Worm (Caenorhabditis elegans): ENCODE results near the gene snf-10.

The snf-10 gene

DNA sequence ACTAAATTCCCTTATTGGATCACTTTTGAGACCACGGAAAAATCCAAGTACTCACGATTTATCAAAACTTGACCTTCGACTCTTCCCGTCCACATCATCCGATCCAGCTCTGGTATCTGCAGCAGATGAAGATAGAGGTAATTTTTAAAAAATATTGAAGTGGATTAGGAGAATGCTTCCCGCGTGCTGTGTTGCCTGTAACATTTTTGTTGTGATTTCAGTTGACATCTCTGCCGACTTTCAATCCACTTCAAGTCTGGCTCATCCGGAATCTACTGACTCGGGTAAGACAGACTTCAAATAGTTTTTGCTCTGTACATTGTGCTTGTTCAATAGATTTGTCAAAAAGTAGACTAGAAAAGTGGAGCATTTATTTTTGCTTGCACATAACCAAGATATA, 34.8 kb upstream of the snf-10 start:
- TF ChIP-seq tbx-37 (GFP tag; conservative IDR thresholded peaks at IDR 0.05) (no peak), scrt-1 (GFP tag; IDR thresholded peaks at IDR 0.05) (no peak), tra-4 (tag; optimal IDR thresholded peaks at IDR 0.05) (no peak), ceh-36 (tag; optimal IDR thresholded peaks at IDR 0.05) (no peak)

DNA sequence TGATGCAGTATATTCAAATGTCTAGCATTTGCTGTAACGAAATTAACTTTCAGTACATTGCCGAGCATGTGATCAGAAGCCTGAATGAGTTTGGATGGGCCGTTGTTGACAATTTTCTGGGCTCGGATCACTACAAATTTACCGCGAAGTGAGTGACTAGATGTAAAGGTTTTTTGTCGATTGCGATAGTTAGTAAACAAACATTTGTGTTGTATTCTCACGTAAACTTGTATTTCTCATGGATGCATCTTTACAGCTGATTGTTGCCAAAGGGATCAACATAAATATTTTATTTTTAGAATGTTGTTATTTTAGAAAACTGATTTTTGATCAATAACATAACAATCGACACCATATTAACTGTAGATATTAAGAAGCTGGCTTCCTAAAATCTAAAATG, 33.4 kb upstream of the snf-10 start:
- TF ChIP-seq hmg-4 (GFP tag; optimal IDR thresholded peaks at IDR 0.05): no peak

DNA sequence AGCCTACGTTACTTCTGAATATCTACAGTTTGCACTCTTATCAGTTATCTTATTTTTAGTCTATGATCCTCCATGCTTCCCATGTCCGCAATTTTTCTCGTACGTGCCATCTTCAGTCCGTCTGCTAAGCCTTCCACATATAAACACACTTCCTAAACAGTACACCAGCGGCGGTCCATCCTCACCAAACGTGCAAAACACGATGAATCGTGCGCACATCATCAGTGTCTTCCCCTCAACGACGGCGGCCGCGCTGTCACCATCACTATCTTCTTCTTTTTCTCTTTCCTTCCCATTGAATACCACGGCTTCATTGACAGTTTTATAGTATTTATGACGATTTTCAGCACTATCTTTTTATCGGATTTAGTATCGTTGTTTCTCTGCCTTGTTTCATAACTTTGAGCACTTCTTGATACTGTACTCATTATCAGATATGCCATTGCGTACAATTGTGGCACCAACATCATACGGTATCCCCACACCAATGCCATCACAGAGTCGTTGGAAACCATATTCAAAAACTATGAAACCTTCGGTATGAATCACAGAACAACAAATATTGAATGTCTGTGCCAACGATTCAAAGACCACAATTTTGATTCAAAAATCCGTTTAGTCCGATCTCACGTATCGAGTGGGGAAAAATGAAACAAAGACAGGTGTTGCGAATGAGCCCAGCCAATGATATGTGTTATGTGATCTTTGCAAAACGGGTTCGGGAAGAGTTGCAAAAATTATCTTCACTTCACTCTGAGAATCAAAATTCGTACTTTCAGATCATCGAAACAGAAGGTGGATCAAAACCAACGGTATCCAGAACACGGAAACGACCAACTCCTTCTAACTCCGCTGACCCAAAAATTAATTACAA, 32.5 kb upstream of the snf-10 start:
- TF ChIP-seq F13C5.2 (tag; optimal IDR thresholded peaks at IDR 0.05): no peak
- no peak for TF ChIP-seq hnd-1 (tag; optimal IDR thresholded peaks at IDR 0.05)
- TF ChIP-seq aly-1 (tag; optimal IDR thresholded peaks at IDR 0.05): no peak
- TF ChIP-seq pes-1 (GFP tag; IDR thresholded peaks at IDR 0.05): no peak
- TF ChIP-seq ceh-36 (tag; optimal IDR thresholded peaks at IDR 0.05): no peak
- no peak for TF ChIP-seq hmbx-1 (tag; optimal IDR thresholded peaks at IDR 0.05)
- no peak for TF ChIP-seq tra-4 (tag; optimal IDR thresholded peaks at IDR 0.05)
- TF ChIP-seq ceh-13 (GFP tag; optimal IDR thresholded peaks at IDR 0.05): no peak
- no peak for TF ChIP-seq ama-1 (optimal IDR thresholded peaks at IDR 0.05)
- TF ChIP-seq sea-1 (GFP tag; conservative IDR thresholded peaks at IDR 0.05): no peak
- TF ChIP-seq hmg-4 (GFP tag; optimal IDR thresholded peaks at IDR 0.05): no peak
- no peak for TF ChIP-seq ets-7 (tag; optimal IDR thresholded peaks at IDR 0.05)
- no peak for TF ChIP-seq tbx-11 (GFP tag; IDR thresholded peaks at IDR 0.05)

DNA sequence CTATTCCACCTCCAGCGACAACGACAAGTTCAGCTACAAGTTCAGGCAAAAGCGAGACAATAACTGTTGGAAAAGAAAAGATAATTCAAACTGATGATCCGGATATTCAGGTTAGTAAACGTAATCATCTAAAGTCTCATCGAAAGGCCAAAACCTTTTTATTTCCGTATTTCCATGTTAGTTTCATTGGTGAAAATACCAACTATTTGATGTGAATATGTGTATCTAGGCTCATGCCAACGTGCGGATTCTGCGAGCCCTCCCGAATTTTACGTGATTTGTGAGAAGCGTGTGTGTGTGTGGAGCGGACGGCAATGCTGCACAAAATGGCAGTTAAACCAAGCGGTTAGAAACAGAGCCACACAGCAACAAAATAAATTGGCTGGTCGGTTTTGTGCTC, 30.4 kb upstream of the snf-10 start:
- no peak for TF ChIP-seq hmg-4 (GFP tag; optimal IDR thresholded peaks at IDR 0.05)
- no peak for TF ChIP-seq hmbx-1 (tag; optimal IDR thresholded peaks at IDR 0.05)
- no peak for TF ChIP-seq scrt-1 (GFP tag; IDR thresholded peaks at IDR 0.05)
- no peak for TF ChIP-seq hnd-1 (tag; optimal IDR thresholded peaks at IDR 0.05)
- TF ChIP-seq tra-4 (tag; optimal IDR thresholded peaks at IDR 0.05): no peak
- no peak for TF ChIP-seq ets-7 (tag; optimal IDR thresholded peaks at IDR 0.05)
- no peak for TF ChIP-seq F13C5.2 (tag; optimal IDR thresholded peaks at IDR 0.05)
- TF ChIP-seq ama-1 (optimal IDR thresholded peaks at IDR 0.05): no peak

DNA sequence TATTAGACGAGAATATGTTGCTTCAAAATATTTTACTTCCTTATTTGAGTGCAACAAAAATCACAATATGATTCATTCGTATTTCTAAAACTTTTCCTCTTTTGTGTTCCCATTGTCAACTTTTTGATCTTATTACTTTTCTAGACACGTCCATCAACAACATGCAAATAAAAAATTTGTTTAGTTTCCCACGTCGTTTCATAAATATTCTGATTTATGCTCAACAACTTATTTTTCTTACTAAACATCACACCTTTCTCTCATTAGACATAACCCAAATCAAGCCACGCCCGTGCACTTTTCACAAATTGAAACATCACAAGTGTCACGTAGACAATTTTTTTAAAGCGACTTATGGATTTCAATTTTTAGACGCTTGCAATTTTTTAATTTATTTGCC, 29.2 kb upstream of the snf-10 start:
- TF ChIP-seq flt-1 (GFP tag; IDR thresholded peaks at IDR 0.05) (no peak), ets-7 (tag; optimal IDR thresholded peaks at IDR 0.05) (no peak)

DNA sequence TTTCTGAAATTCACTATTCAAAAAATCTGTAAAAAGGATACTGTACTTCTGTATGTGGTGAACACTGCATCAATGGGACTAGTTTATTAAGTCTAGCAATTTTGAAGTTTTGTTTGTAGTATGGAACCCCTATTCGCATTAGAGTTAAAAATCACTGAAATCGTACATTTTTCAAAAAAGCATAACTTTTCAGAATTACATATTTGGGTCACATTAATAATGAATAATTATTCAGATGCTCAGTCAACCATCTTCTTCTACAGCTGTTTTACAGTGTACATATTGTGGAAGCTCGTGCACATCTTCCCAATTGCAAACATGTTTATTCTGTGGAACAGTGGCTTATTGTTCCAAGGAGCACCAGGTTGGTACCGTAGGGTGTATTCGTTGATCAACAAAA, 28.1 kb upstream of the snf-10 start:
- TF ChIP-seq ets-7 (tag; optimal IDR thresholded peaks at IDR 0.05): no peak

DNA sequence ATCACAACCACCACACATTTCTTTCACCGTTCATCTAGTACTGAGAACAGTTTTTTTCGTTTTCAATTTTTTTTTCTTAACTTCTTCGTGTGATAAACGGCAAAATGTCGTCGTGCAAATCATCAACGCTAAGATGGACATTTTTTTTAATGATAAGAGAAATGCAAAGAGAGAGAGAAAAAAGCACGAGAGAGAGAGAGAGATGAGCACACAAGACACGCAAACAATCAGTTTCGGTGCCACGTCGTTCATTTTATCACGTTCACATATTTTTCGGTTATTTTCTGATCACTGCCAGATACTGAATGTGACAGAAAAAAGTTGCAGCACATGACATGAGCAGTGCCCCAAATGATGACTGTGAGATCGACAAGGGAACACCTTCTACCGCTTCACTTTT, 27.6 kb upstream of the snf-10 start, which contains the start of gene egl-9:
Gene egl-9, plus strand, starts transcription at position 328 of the 400 bp plus-strand sequence.
- TF ChIP-seq tbx-37 (GFP tag; conservative IDR thresholded peaks at IDR 0.05): no peak
- TF ChIP-seq scrt-1 (GFP tag; IDR thresholded peaks at IDR 0.05): no peak
- TF ChIP-seq flt-1 (GFP tag; IDR thresholded peaks at IDR 0.05): no peak
- TF ChIP-seq ama-1 (optimal IDR thresholded peaks at IDR 0.05): no peak
- no peak for TF ChIP-seq F13C5.2 (tag; optimal IDR thresholded peaks at IDR 0.05)
- no peak for TF ChIP-seq hnd-1 (tag; optimal IDR thresholded peaks at IDR 0.05)
- TF ChIP-seq B0310.2 (tag; optimal IDR thresholded peaks at IDR 0.05): no peak
- TF ChIP-seq ceh-13 (GFP tag; optimal IDR thresholded peaks at IDR 0.05): no peak
- no peak for TF ChIP-seq tbx-11 (GFP tag; IDR thresholded peaks at IDR 0.05)
- TF ChIP-seq hmbx-1 (tag; optimal IDR thresholded peaks at IDR 0.05): no peak
- TF ChIP-seq hmg-4 (GFP tag; optimal IDR thresholded peaks at IDR 0.05): no peak
- TF ChIP-seq tra-4 (tag; optimal IDR thresholded peaks at IDR 0.05): no peak

DNA sequence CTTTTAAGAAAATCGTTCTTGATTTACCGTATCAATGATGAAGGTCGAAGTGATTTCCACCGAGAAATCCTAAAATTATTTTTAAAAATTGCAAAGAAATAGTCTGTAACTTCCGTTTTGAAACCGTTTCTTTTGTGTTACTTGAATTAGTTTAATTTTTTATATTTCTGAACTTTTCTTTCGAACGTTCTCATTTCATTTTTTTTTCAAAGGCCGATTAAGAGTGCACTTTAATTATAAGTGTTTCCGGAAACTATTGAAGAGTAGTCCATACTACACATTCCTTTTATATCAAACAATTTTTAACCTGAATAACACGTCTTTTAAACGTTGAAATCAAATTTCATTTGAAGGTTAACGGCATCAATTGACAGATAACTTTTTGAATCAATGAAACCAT, 27.0 kb upstream of the snf-10 start:
- TF ChIP-seq hmbx-1 (tag; optimal IDR thresholded peaks at IDR 0.05) (no peak), hnd-1 (tag; optimal IDR thresholded peaks at IDR 0.05) (no peak), tbx-11 (GFP tag; IDR thresholded peaks at IDR 0.05) (no peak), pes-1 (GFP tag; IDR thresholded peaks at IDR 0.05) (no peak), aly-1 (tag; optimal IDR thresholded peaks at IDR 0.05) (no peak), F13C5.2 (tag; optimal IDR thresholded peaks at IDR 0.05) (no peak), ama-1 (optimal IDR thresholded peaks at IDR 0.05) (no peak), hmg-4 (GFP tag; optimal IDR thresholded peaks at IDR 0.05) (no peak)

DNA sequence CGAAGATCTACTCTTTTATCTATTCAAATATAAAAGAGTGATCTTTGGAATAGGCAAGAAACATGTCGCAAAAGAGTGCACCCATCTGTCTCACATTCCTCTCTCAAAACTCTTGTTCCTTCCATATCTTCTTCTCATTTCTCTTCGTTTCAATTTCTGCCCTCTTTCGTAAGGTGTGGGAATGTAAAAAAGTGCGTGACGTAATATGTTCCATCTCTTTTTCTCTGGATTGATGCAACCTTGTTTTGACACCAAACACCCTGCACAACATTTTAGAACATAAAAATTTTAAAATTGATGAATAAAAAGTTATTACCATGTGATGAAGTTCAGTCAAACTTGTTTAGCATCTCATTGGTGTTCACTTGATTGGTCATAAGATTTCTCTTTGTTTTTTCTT, 26.5 kb upstream of the snf-10 start:
- TF ChIP-seq ceh-13 (GFP tag; optimal IDR thresholded peaks at IDR 0.05) (no peak), B0310.2 (tag; optimal IDR thresholded peaks at IDR 0.05) (no peak), scrt-1 (GFP tag; IDR thresholded peaks at IDR 0.05) (no peak), pes-1 (GFP tag; IDR thresholded peaks at IDR 0.05) (no peak), tbx-37 (GFP tag; conservative IDR thresholded peaks at IDR 0.05) (no peak), hmbx-1 (tag; optimal IDR thresholded peaks at IDR 0.05) (no peak), flt-1 (GFP tag; IDR thresholded peaks at IDR 0.05) (no peak), sea-1 (GFP tag; conservative IDR thresholded peaks at IDR 0.05) (no peak), ama-1 (optimal IDR thresholded peaks at IDR 0.05) (no peak), F13C5.2 (tag; optimal IDR thresholded peaks at IDR 0.05) (no peak), tbx-11 (GFP tag; IDR thresholded peaks at IDR 0.05) (no peak), ceh-36 (tag; optimal IDR thresholded peaks at IDR 0.05) (no peak), ets-7 (tag; optimal IDR thresholded peaks at IDR 0.05) (no peak), tra-4 (tag; optimal IDR thresholded peaks at IDR 0.05) (no peak), aly-1 (tag; optimal IDR thresholded peaks at IDR 0.05) (no peak), hmg-4 (GFP tag; optimal IDR thresholded peaks at IDR 0.05) (no peak), hnd-1 (tag; optimal IDR thresholded peaks at IDR 0.05) (no peak)

Data from whole organism, early embryonic.